Worm (Caenorhabditis elegans) whole organism, L4 larva: ENCODE measurements around the gene lbp-9.

ENCODE experiments used
- T26A8.4 ChIP-seq: fragments of 200-800 bp; sonication (Bioruptor generic); IDR thresholded peaks from 2 replicates; pipeline ENCODE4 v1.3.6; 2022; ENCODE audit warnings: missing genetic modification characterization, missing compliant biosample characterization
- ceh-28 ChIP-seq: fragments of 150-350 bp; optimal IDR thresholded peaks from 2 replicates; lab custom pipeline; 2014; ENCODE audit warnings: missing biosample characterization, missing genetic modification reagents, missing genetic modification characterization
- ces-1 ChIP-seq: fragments of 150-350 bp; sonication (generic microtip); optimal IDR thresholded peaks from 4 replicates; lab custom pipeline; 2014; ENCODE audit warnings: missing biosample characterization, missing genetic modification reagents, missing genetic modification characterization
- ctbp-1 ChIP-seq: fragments of 200-800 bp; sonication (Bioruptor generic); IDR thresholded peaks from 2 replicates; pipeline ENCODE4 v1.3.6; 2022; ENCODE audit warnings: missing genetic modification reagents, missing genetic modification characterization, missing compliant biosample characterization
- egl-43 ChIP-seq: fragments of 200-800 bp; sonication (Bioruptor generic); IDR thresholded peaks from 2 replicates; pipeline ENCODE4 v1.3.6; 2022; ENCODE audit warnings: missing genetic modification reagents, missing genetic modification characterization, missing compliant biosample characterization
- fkh-10 ChIP-seq: fragments of 150-350 bp; optimal IDR thresholded peaks from 2 replicates; lab custom pipeline; 2014; ENCODE audit warnings: missing biosample characterization, missing genetic modification reagents, missing genetic modification characterization
- nhr-237 ChIP-seq: sonication (generic microtip); optimal IDR thresholded peaks from 2 replicates; lab custom pipeline; 2017; ENCODE audit warnings: missing biosample characterization, missing genetic modification characterization
- nhr-25 ChIP-seq: sonication (generic microtip); optimal IDR thresholded peaks from 2 replicates; lab custom pipeline; 2017; ENCODE audit warnings: missing genetic modification characterization, mild to moderate bottlenecking, missing compliant biosample characterization, antibody characterized with exemption, moderate library complexity, borderline replicate concordance; ENCODE audit not compliant: insufficient read depth
- nhr-76 ChIP-seq: fragments of 150-350 bp; optimal IDR thresholded peaks from 2 replicates; lab custom pipeline; 2014; ENCODE audit warnings: missing biosample characterization, missing genetic modification characterization
- unc-62 ChIP-seq, 3 experiments: fragments of 150-350 bp in 1 of 3; sonication (generic microtip); optimal IDR thresholded peaks in 2 of 3; peaks in 1 of 3; 1 replicate in 1 of 3; 2 replicates in 2 of 3; lab custom pipeline; 2014 to 2017; ENCODE audit warnings: missing biosample characterization in 3 of 3, missing genetic modification characterization in 3 of 3, missing genetic modification reagents in 3 of 3, missing genotype in 1 of 3

- TF ChIP-seq egl-43 (GFP tag; lab: Robert Waterston, UW) (no peak), ctbp-1 (no peak), ceh-28 (tag; lab: Kevin White, UChicago) (no peak), fkh-10 (GFP tag; lab: Kevin White, UChicago) (no peak), unc-62 (GFP tag; optimal IDR thresholded peaks at IDR 0.05 in 1 of 2; lab: Kevin White, UChicago) (no peak), unc-62 (tag; optimal IDR thresholded peaks at IDR 0.05; lab: Kevin White, UChicago) (no peak), nhr-237 (tag; lab: Kevin White, UChicago) (no peak), nhr-76 (tag; lab: Kevin White, UChicago) (no peak), ces-1 (GFP tag; lab: Kevin White, UChicago) (no peak), T26A8.4 (no peak), nhr-25 (no peak)
These were observed 41.0 kb downstream of the lbp-9 start, which contains the start of gene ckb-4 for ce11 chrV:2109295-2109694.
